Worm (Caenorhabditis elegans): Measurements from ENCODE around the gene Y49F6B.13.

DNA sequence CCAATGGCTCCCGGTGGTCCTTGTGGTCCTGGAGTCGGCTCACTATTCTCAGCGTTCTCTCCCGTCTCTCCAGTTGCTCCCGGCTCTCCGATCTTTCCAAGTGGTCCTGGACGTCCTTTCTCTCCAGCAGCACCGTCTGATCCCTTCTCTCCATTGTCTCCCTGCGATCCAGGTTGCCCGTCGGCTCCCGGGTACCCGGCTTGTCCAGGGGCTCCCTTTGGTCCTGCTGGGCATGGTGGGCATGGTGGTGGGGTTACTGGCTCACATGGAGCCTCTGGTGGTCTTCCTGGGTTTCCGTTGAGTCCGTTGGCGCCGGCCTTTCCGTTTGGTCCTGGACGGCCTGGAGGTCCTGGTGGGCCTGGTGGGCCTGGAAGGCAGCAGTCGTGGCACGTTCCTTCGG, 28.9 kb upstream of the Y49F6B.13 start:
- TF ChIP-seq W03F9.2 (tag; optimal IDR thresholded peaks at IDR 0.05) (no peak), dao-5 (tag; optimal IDR thresholded peaks at IDR 0.05) (no peak), him-1 (tag; optimal IDR thresholded peaks at IDR 0.05) (no peak)
